Worm (Caenorhabditis elegans) whole organism, young adult: Measurements from ENCODE around the gene rrc-1.

ENCODE experiments used
- B0261.1 ChIP-seq: sonication (generic microtip); optimal IDR thresholded peaks from 2 replicates; lab custom pipeline; 2016; ENCODE audit warnings: mild to moderate bottlenecking, missing genetic modification characterization, moderate library complexity, missing compliant biosample characterization
- F10E7.11 ChIP-seq: sonication (generic microtip); optimal IDR thresholded peaks from 2 replicates; lab custom pipeline; 2017; ENCODE audit warnings: mild to moderate bottlenecking, missing genetic modification characterization, moderate library complexity, missing compliant biosample characterization
- F23B12.7 ChIP-seq: sonication (generic microtip); optimal IDR thresholded peaks from 2 replicates; lab custom pipeline; 2017; ENCODE audit warnings: missing genetic modification characterization, mild to moderate bottlenecking, missing compliant biosample characterization, antibody characterized with exemption, moderate library complexity; ENCODE audit not compliant: insufficient read depth
- lin-35 ChIP-seq, 3 experiments: fragments of 150-350 bp in 2 of 3; sonication (generic microtip) in 1 of 3; optimal IDR thresholded peaks; 2 replicates each; lab custom pipeline; 2014 to 2018; ENCODE audit warnings: missing biosample characterization in 3 of 3, missing genetic modification characterization in 3 of 3, missing genetic modification reagents in 3 of 3
- lin-40 ChIP-seq: sonication (generic microtip); optimal IDR thresholded peaks from 2 replicates; lab custom pipeline; 2016; ENCODE audit warnings: missing genetic modification characterization, mild to moderate bottlenecking, missing compliant biosample characterization, missing genotype, missing genetic modification reagents
- mcd-1 ChIP-seq: fragments of 200-800 bp; sonication (Bioruptor generic); IDR thresholded peaks from 2 replicates; pipeline ENCODE4 v1.3.6; 2022; ENCODE audit warnings: missing genetic modification reagents, missing genetic modification characterization, missing compliant biosample characterization
- nhr-80 ChIP-seq: sonication (generic microtip); optimal IDR thresholded peaks from 2 replicates; lab custom pipeline; 2016; ENCODE audit warnings: missing genetic modification characterization, missing compliant biosample characterization
- snpc-1.3 ChIP-seq: sonication (generic microtip); optimal IDR thresholded peaks from 2 replicates; lab custom pipeline; 2017; ENCODE audit warnings: missing genetic modification characterization, mild to moderate bottlenecking, missing compliant biosample characterization, antibody characterized with exemption, moderate library complexity, missing genotype, missing genetic modification reagents; ENCODE audit not compliant: insufficient read depth
- tlf-1 ChIP-seq: fragments of 200-800 bp; sonication (Bioruptor generic); optimal IDR thresholded peaks from 2 replicates; lab custom pipeline; 2018; ENCODE audit warnings: mild to moderate bottlenecking, missing genetic modification characterization, missing compliant biosample characterization
- ztf-22 ChIP-seq: fragments of 200-800 bp; sonication (Bioruptor generic); optimal IDR thresholded peaks from 2 replicates; lab custom pipeline; 2018; ENCODE audit warnings: mild to moderate bottlenecking, missing genetic modification characterization, moderate library complexity, missing compliant biosample characterization

Gene rrc-1

ce11 chrX:9777481-9777880 is 53.6 kb downstream of the rrc-1 start, which contains the start of gene T09B9.5 (continued):
- TF ChIP-seq F23B12.7 (tag; lab: Kevin White, UChicago) (no peak), F10E7.11 (no peak), ztf-22 (GFP tag; lab: Kevin White, UChicago) (no peak)
- TF ChIP-seq, all 124 proteins: peak for 0

DNA sequence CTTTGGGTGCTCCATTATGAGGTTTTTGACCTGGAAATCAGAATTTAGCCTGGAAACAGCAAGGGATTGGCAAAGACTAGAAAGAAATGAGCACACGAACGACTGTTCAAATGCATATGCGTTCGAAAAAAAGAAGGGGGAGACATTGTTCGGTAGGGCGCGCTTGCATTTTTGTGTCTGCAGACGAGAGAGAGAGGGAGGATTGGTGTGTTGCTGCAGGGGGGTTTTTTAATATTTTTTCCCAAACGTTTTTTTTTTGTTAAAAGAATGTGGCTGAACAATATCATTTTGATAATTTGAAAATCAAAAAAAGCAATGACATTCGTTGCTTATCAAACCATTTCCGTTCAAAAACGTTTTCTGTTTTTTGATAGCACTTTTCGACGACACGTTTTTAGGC is 56.8 kb downstream of the rrc-1 start, which contains the start of gene T09B9.4:
Gene T09B9.4 (minus strand): TSS at position 30 of the 400 bp plus-strand sequence.
- peak; percentile 87 for TF ChIP-seq mcd-1
- TF ChIP-seq ztf-22 (GFP tag; lab: Kevin White, UChicago), result no peak
- TF ChIP-seq snpc-1.3 (tag; lab: Kevin White, UChicago), result no peak
- TF ChIP-seq tlf-1, result no peak
- TF ChIP-seq lin-35 (GFP tag; optimal IDR thresholded peaks at IDR 0.05; lab: Kevin White, UChicago), result no peak
- no peak for TF ChIP-seq lin-40 (tag; lab: Kevin White, UChicago)
- TF ChIP-seq B0261.1 (tag; lab: Kevin White, UChicago), result no peak
- TF ChIP-seq nhr-80 (tag; lab: Kevin White, UChicago), result peak; percentile 80
